Fruit fly (Drosophila melanogaster): Measurements from ENCODE around the gene CG4537.

CG4537 gene

DNA sequence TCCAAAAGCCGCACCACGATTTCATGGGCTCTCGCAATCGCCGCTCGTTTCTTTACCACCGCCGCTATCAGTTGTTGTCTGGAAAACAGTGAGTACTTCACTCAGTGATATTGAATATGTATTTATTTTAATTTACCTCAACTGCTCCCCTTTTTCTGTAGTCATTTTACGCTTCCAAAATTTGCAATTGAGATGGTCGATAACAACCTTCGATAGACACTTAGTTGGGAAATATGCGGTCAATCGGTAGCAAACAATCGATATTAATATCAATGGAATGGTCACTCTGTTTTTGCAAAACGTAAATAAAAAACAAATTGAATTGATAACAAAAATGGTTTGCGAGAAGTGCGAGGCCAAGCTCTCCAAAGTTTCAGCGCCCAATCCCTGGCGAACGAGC is at the start of gene CG4537, which contains the start of gene CG34183:
CG4537 (plus strand) TSS at position 310 of the 400 bp plus-strand sequence.
CG34183 (minus strand) TSS at position 197 of the 400 bp plus-strand sequence.
- TF ChIP-seq psq (optimal IDR thresholded peaks at IDR 0.05): no peak
- TF ChIP-seq pan (optimal IDR thresholded peaks at IDR 0.05): no peak
- TF ChIP-seq Dll (optimal IDR thresholded peaks at IDR 0.05): no peak
- TF ChIP-seq usp (GFP tag; optimal IDR thresholded peaks at IDR 0.05): no peak
- no peak for TF ChIP-seq CG8478 (optimal IDR thresholded peaks at IDR 0.05)
- TF ChIP-seq EcR (GFP tag; optimal IDR thresholded peaks at IDR 0.05): no peak

DNA sequence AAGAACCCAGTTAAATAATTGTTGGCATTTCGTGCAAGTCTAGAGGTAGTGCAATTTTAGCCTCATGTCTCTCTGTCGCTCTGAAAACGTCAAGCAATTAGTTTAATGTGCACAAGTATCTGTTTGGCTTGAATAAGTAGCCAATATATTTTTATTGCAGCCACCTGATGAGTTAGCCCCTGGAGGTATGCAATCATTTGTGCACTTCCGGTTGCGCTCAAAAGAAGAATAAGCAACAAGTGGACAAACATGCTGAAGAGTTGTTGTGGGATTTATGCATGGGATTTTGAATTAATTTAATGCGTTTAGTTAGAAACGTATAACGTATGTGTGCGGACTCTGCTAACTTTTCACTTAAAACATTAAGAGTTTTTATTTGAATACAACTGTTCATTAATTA is 39.9 kb upstream of the CG4537 start:
- TF ChIP-seq usp (GFP tag; optimal IDR thresholded peaks at IDR 0.05) (no peak), EcR (GFP tag; optimal IDR thresholded peaks at IDR 0.05) (no peak), CG8478 (optimal IDR thresholded peaks at IDR 0.05) (no peak), pan (optimal IDR thresholded peaks at IDR 0.05) (no peak), psq (optimal IDR thresholded peaks at IDR 0.05) (no peak), Dll (optimal IDR thresholded peaks at IDR 0.05) (no peak)

DNA sequence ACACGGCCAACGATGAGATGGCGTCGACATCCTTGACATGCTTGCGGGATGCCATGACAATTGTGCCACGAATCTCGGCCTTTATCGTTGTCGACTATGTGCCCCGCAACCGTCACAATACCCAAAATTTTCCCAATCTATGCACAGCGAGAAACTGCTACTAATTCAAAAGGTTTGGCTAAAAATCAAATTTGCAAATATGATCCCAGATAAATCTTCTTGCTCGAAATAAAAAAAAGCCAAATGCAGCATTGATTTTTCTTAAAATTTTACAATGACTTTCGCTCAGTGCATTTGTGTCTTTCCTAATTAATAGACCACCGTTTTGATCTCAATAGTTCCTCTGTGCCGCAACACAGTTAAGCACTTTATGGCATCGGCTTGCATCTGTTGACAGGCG is 27.7 kb upstream of the CG4537 start:
- TF ChIP-seq usp (GFP tag; optimal IDR thresholded peaks at IDR 0.05) (no peak), pan (optimal IDR thresholded peaks at IDR 0.05) (no peak), EcR (GFP tag; optimal IDR thresholded peaks at IDR 0.05) (no peak)

DNA sequence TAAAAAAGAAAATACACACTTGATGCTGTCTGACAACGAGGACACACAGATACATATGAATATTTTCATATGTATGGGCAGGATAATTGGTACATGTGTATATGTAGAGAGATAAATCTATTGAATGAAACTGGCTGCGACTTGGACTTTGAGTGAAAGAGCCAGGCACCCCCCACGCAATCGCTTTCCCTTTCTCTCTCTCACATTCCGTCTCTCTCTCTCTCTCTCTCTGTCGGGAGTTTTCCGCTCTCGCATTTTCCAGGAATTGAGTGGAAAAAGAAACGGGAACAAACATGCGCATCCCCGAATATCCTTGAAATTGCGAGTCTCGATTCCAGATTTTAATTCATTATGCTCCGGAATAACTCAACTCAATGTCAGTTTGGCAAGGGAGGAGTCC is 27.2 kb upstream of the CG4537 start:
- TF ChIP-seq EcR (GFP tag; optimal IDR thresholded peaks at IDR 0.05) (no peak), CG8478 (optimal IDR thresholded peaks at IDR 0.05) (no peak), pan (optimal IDR thresholded peaks at IDR 0.05) (no peak), usp (GFP tag; optimal IDR thresholded peaks at IDR 0.05) (no peak), psq (optimal IDR thresholded peaks at IDR 0.05) (no peak), Dll (optimal IDR thresholded peaks at IDR 0.05) (no peak)

DNA sequence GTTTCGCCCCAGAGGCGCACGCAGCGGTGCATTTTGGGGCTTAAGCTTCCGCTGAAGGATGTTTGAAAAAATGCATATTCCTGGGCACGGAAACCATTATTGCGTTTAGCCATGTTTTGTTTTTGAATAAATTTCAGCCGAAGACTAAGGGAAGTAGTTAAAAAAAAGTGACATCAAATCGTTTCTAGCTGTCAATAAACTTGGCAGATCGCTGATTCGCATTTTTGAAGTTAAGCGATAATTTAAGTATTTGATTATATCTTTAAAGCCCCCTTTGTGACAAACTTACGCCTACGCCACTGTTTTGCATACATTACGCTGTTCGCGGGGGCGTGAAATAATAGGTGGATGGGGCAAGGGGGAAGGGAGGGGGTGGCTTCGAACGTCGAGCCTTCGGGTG is 26.3 kb upstream of the CG4537 start:
- TF ChIP-seq pan (optimal IDR thresholded peaks at IDR 0.05): no peak
- no peak for TF ChIP-seq usp (GFP tag; optimal IDR thresholded peaks at IDR 0.05)
- TF ChIP-seq EcR (GFP tag; optimal IDR thresholded peaks at IDR 0.05): no peak
- TF ChIP-seq Dll (optimal IDR thresholded peaks at IDR 0.05): no peak
- TF ChIP-seq CG8478 (optimal IDR thresholded peaks at IDR 0.05): no peak
- TF ChIP-seq psq (optimal IDR thresholded peaks at IDR 0.05): no peak

DNA sequence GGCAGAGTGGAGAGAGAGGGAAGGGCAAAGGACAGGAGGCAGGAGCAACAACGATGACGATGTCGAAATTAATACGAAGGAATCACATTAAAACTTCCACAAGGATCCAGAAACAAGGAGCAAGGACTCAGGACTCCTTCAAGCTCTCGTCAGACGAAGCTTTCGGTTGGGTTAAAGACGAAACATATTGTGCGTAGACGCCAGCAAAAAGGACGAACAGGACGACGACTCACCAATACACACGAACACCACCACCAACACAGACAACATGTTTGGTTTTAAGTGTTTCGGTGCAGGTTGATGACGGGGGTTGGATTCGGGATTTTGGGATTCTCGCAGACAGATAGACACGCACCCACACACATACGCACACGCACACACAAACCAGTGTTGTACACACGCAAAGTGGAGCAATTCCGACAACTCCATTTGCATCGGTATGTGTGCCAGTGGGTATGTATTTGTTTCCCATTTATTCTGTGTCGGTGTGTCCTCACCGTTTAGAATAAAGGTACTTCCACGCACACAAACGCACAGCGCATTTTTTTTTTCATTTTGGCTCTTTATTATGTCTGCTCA is 8.2 kb upstream of the CG4537 start:
- TF ChIP-seq Dll (optimal IDR thresholded peaks at IDR 0.05): no peak
- TF ChIP-seq usp (GFP tag; optimal IDR thresholded peaks at IDR 0.05): no peak
- no peak for TF ChIP-seq CG8478 (optimal IDR thresholded peaks at IDR 0.05)
- TF ChIP-seq pan (optimal IDR thresholded peaks at IDR 0.05): no peak
- no peak for TF ChIP-seq psq (optimal IDR thresholded peaks at IDR 0.05)
- TF ChIP-seq EcR (GFP tag; optimal IDR thresholded peaks at IDR 0.05): no peak

DNA sequence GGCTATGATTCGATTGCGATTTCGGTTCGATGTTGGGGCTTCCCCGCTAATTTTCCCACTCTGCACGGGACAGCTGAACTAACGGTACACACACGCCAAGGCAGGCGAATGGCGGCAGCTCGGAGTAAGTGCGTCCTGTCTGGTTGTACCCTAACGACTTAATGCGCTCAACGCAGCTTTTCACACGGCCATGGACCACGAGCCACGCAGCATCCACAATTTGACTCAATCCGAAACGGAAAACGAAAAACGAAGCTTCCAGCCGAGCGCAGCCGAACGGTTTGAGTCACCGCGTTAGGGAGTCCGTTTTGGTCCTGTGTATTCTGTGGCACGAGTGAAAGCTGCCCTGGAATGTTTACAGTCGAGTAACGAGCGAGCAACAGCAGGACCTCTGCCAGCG is 4.6 kb upstream of the CG4537 start, which contains the start of gene nAChRalpha6:
nAChRalpha6 (minus strand) TSS at position 165 of the 400 bp plus-strand sequence.
- TF ChIP-seq psq (optimal IDR thresholded peaks at IDR 0.05) (no peak), EcR (GFP tag; optimal IDR thresholded peaks at IDR 0.05) (no peak), Dll (optimal IDR thresholded peaks at IDR 0.05) (no peak), usp (GFP tag; optimal IDR thresholded peaks at IDR 0.05) (no peak), CG8478 (optimal IDR thresholded peaks at IDR 0.05) (no peak), pan (optimal IDR thresholded peaks at IDR 0.05) (no peak)

DNA sequence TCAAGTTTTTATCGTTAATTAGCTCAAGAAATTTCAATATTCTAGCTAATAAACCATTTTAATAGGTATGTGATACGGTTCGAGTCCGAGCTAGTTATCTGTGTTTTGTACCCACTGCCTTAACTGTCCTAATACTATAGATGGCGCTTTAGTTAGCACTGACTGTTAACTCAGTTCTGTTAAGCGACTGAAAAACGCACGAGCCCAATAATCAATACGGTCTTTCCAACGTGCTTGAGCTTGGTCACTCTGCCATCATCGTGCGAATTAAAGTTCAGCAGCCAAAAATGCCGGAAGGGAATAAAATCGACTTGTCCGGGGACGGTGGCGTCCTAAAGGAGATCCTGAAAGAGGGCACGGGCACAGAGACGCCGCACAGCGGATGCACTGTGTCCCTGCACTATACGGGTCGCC is 2.8 kb upstream of the CG4537 start, which contains the start of gene Fkbp59:
Fkbp59 (plus strand) TSS at position 150 of the 414 bp plus-strand sequence.
- TF ChIP-seq EcR (GFP tag; optimal IDR thresholded peaks at IDR 0.05): no peak

DNA sequence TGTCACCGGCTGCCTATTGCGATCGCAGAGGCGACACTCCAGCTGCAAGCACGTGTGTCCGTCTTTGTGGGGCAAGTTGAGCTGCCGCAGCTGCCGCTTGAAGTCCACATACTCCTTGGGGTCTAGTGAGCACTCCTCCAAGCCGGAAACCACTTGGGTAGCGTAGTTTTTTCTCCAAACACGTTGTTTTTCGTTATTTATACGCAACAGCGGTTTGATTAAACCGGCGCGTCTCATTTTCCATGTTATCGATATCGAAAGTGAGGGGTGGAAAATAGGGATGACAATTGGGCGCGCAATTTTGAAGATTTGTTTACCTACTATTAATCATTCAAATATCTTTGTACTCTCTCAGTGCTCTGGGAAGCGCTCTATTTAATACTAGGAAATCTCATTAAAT is 2.5 kb downstream of the CG4537 start, which contains the start of gene mtDNA-helicase:
mtDNA-helicase (minus strand) TSS at position 264 of the 400 bp plus-strand sequence.
- TF ChIP-seq Dll (optimal IDR thresholded peaks at IDR 0.05) (no peak), EcR (GFP tag; optimal IDR thresholded peaks at IDR 0.05) (no peak), psq (optimal IDR thresholded peaks at IDR 0.05) (no peak), pan (optimal IDR thresholded peaks at IDR 0.05) (no peak), CG8478 (optimal IDR thresholded peaks at IDR 0.05) (no peak), usp (GFP tag; optimal IDR thresholded peaks at IDR 0.05) (no peak)

DNA sequence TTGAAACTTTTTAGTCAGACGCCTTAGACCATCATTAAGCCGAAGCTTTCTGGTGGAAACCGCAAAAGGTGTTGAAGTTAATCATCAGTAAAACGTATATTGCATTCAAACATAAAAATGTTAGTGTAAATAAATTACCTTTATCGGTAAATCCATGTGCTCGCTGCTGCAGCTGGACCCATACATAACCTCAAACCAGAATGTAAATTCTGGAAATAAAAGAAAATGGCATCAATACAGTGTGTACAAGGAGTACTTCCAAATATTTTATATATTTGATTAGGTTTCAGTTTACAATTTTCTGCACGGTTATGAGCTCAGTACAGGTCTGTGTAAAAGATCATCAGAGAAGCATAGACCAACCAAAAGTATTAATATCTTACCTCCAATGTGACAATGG is 3.5 kb downstream of the CG4537 start:
- no peak for TF ChIP-seq CG8478 (optimal IDR thresholded peaks at IDR 0.05)

DNA sequence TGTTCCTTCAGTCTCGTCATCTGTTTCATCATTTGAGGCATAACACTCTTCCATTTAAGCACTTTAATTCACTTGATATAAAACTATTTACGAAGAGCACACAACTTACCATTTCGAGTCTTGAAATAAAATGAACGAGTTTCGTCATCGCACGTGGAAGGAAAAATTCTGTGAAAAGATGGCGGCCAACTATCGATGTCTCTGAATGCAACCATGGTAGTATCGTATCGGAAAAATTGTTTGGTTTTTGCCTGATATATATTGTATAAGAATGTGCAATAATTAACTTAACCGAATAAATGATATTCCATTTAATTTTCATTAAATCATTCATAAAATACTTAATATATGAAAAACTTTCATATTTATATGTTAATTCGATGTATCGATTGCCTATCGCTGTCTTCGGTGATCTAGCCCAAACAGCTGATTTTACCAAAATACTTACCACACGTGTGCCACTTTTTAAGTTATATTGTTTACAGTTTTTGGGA is 4.2 kb downstream of the CG4537 start, which contains the start of gene Bka:
Bka (plus strand) TSS at position 417 of the 494 bp plus-strand sequence.
- TF ChIP-seq Dll (optimal IDR thresholded peaks at IDR 0.05) (no peak), CG8478 (optimal IDR thresholded peaks at IDR 0.05) (no peak), psq (optimal IDR thresholded peaks at IDR 0.05) (no peak), EcR (GFP tag; optimal IDR thresholded peaks at IDR 0.05) (no peak), pan (optimal IDR thresholded peaks at IDR 0.05) (no peak), usp (GFP tag; optimal IDR thresholded peaks at IDR 0.05) (no peak)

DNA sequence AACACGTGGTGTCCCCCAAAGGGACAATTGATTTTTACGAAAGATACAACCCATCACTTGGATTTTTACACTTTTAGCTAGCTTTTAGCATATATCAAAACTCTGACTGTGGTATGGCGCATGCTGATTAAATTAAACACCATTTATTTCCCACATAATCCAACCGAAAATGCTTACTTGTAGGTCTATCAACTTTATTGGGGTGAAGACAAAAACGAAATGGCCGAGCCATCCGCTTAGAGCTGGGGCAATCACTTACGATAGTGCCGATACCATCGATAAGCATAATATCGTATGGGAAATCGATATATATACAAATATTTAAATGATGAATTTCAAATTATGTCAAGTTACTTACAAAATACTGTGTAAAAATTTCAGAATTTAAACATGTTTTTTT is 6.6 kb downstream of the CG4537 start, which contains the start of gene RpS2:
RpS2 (minus strand) TSS at position 257 of the 400 bp plus-strand sequence.
- TF ChIP-seq psq (optimal IDR thresholded peaks at IDR 0.05) (no peak), usp (GFP tag; optimal IDR thresholded peaks at IDR 0.05) (no peak), pan (optimal IDR thresholded peaks at IDR 0.05) (no peak), EcR (GFP tag; optimal IDR thresholded peaks at IDR 0.05) (no peak), CG8478 (optimal IDR thresholded peaks at IDR 0.05) (no peak), Dll (optimal IDR thresholded peaks at IDR 0.05) (no peak)

DNA sequence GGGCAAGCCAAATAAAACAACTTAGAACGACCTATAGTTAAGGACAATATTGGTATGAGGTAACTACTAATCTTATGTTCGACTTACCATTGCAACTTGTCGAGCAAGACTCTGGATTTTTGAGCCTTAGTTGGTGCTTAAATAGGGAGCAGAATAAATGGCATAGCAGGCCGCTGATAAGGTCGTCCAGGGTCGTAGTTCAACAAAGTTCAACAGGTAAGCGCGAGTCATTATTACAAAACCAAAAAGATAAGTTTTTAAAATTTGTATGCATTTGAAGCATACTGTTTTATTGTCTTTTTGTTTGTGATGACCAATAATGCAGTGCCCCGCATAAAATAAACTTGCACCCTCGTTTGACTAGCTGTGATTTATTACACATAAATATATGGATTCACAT is 12.3 kb downstream of the CG4537 start, which contains the start of gene Muc30E:
Muc30E (minus strand) TSS at position 101 of the 400 bp plus-strand sequence.
- no peak for TF ChIP-seq psq (optimal IDR thresholded peaks at IDR 0.05)
- TF ChIP-seq Dll (optimal IDR thresholded peaks at IDR 0.05): no peak
- TF ChIP-seq CG8478 (optimal IDR thresholded peaks at IDR 0.05): no peak
- no peak for TF ChIP-seq pan (optimal IDR thresholded peaks at IDR 0.05)
- TF ChIP-seq EcR (GFP tag; optimal IDR thresholded peaks at IDR 0.05): no peak
- no peak for TF ChIP-seq usp (GFP tag; optimal IDR thresholded peaks at IDR 0.05)

Data from whole organism.